Worm (Caenorhabditis elegans): ENCODE results near the gene vit-3.

ce11 chrX:3552948-3553347 lies 19.4 kb downstream of the vit-3 start:
- TF ChIP-seq unc-30 (tag; optimal IDR thresholded peaks at IDR 0.05): no peak
- no peak for TF ChIP-seq jun-1 (tag; optimal IDR thresholded peaks at IDR 0.05)
- no peak for TF ChIP-seq ama-1 (optimal IDR thresholded peaks at IDR 0.05)
- no peak for TF ChIP-seq pqm-1 (tag; optimal IDR thresholded peaks at IDR 0.05)
- no peak for TF ChIP-seq unc-130 (tag; optimal IDR thresholded peaks at IDR 0.05)
- no peak for TF ChIP-seq nhr-237 (tag; optimal IDR thresholded peaks at IDR 0.05)
- TF ChIP-seq ztf-11 (tag; optimal IDR thresholded peaks at IDR 0.05): no peak
- TF ChIP-seq egl-27 (tag; optimal IDR thresholded peaks at IDR 0.05): no peak
- no peak for TF ChIP-seq nhr-76 (tag; optimal IDR thresholded peaks at IDR 0.05)
- no peak for TF ChIP-seq blmp-1 (tag; optimal IDR thresholded peaks at IDR 0.05)
- no peak for TF ChIP-seq mep-1 (tag; optimal IDR thresholded peaks at IDR 0.05)

All from whole organism, L1 larva.